Worm (Caenorhabditis elegans): ENCODE results near the gene T02G5.14.

T02G5.14 gene

ce11 chrII:7122661-7123418 is 38.7 kb downstream of the T02G5.14 start, which contains the start of gene F10E7.11 (continued):
- peak; percentile 24; the same call in 1 of the 2 replicates for TF ChIP-seq nhr-19 (GFP tag; conservative IDR thresholded peaks at IDR 0.05)
- no peak for TF ChIP-seq unc-130 (tag; optimal IDR thresholded peaks at IDR 0.05)
- TF ChIP-seq hlh-4 (tag; optimal IDR thresholded peaks at IDR 0.05), result no peak
- TF ChIP-seq efl-1 (optimal IDR thresholded peaks at IDR 0.05), result peak in 1 of 2 experiments; percentile 6
- peak in 1 of 2 experiments; percentile 82 for TF ChIP-seq efl-1 (GFP tag; optimal IDR thresholded peaks at IDR 0.05 in 1 of 2)
- TF ChIP-seq ztf-11 (tag; optimal IDR thresholded peaks at IDR 0.05), result no peak
- no peak for TF ChIP-seq ceh-8 (GFP tag; optimal IDR thresholded peaks at IDR 0.05)
- TF ChIP-seq dsc-1 (tag; optimal IDR thresholded peaks at IDR 0.05), result peak; percentile 38

DNA sequence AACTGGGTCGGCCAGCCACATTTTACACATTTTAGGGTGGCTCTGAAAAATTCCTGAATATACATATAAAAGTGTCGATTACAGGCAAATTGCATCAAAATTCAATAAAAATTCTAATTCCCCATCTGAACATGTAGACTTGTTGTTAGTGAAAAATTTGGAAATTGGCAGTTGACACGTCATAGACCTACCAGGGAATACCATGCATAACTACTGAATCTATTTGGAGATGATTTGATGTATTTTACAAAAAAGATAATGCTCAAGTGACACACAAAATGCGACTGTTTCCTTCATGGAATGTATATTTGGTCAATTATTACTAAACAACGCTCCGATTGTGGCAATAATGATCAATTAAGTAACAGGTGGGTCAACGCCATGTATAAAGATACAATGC is 42.3 kb downstream of the T02G5.14 start, which contains the start of gene F10E7.1:
Gene F10E7.1 (plus strand): TSS at position 301 of the 400 bp plus-strand sequence.
- TF ChIP-seq elt-2 (tag; optimal IDR thresholded peaks at IDR 0.05), result no peak
- no peak for TF ChIP-seq alr-1 (tag; optimal IDR thresholded peaks at IDR 0.05; ENCODE audit: borderline replicate concordance)
- TF ChIP-seq C04F5.9 (tag; optimal IDR thresholded peaks at IDR 0.05), result no peak
- TF ChIP-seq pag-3 (tag; optimal IDR thresholded peaks at IDR 0.05; ENCODE audit: borderline replicate concordance, insufficient read depth), result no peak
- TF ChIP-seq zip-4 (GFP tag; optimal IDR thresholded peaks at IDR 0.05), result no peak
- TF ChIP-seq fkh-10 (GFP tag; optimal IDR thresholded peaks at IDR 0.05), result no peak
- TF ChIP-seq irx-1 (tag; optimal IDR thresholded peaks at IDR 0.05), result no peak
- TF ChIP-seq zag-1 (tag; optimal IDR thresholded peaks at IDR 0.05), result no peak
- TF ChIP-seq C34B4.2 (tag; optimal IDR thresholded peaks at IDR 0.05), result no peak
- TF ChIP-seq unc-30 (tag; optimal IDR thresholded peaks at IDR 0.05), result no peak
- no peak for TF ChIP-seq swsn-7 (tag; optimal IDR thresholded peaks at IDR 0.05)
- no peak for TF ChIP-seq unc-98 (GFP tag; IDR thresholded peaks at IDR 0.05)
- TF ChIP-seq F16B12.6 (tag; optimal IDR thresholded peaks at IDR 0.05), result no peak
- TF ChIP-seq skn-1 (tag; optimal IDR thresholded peaks at IDR 0.05), result no peak
- no peak for TF ChIP-seq sup-37 (GFP tag; optimal IDR thresholded peaks at IDR 0.05)
- TF ChIP-seq C16A3.4 (tag; optimal IDR thresholded peaks at IDR 0.05), result no peak
- no peak for TF ChIP-seq nhr-84 (tag; optimal IDR thresholded peaks at IDR 0.05)

DNA sequence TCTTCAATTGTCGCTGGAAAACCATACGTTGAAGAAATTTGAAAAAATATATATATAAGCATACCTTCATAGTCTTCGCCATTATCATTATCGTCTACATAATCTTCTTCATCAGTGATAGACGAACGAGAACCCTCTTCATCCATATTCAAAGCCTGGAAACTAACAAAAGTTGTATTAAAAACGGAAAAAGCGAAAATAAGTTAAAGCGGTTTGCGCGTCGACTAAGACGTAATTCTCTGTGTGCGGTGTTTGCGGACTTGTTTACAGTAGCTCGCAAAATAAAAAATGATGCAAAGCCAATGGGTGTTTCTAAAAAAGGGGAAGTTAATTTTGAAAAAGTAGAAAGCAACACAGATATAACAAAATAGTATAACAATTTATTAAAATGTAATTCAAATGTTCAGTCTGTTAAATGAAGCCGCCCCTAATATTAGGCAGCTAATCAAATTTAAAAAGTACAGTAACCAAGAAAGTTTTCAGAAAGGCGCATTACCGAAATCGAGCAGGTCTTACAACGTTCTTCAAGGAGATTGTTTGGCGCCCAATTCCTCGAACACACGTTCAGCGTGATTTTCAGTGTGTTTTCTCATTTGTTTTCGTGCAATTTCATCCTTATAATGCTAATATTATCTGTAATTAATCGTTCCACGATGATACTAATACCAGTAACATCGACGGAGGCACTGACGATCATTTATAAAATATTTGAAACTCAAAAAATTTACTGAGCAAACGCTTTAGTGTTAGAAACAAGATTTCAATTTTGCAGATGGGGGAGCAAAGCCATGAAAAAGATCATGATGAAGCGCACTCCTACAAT is 48.0 kb downstream of the T02G5.14 start, which contains the start of the genes T07F8.4 and gld-3:
Gene T07F8.4 (minus strand): TSS at position 162 of the 823 bp plus-strand sequence.
Gene gld-3 (plus strand): TSS at position 773 of the 823 bp plus-strand sequence.
- TF ChIP-seq elt-2 (tag; optimal IDR thresholded peaks at IDR 0.05), result no peak
- TF ChIP-seq lsy-2 (tag; optimal IDR thresholded peaks at IDR 0.05), result peak; percentile 84 to 97
- no peak for TF ChIP-seq ceh-82 (tag; optimal IDR thresholded peaks at IDR 0.05)
- TF ChIP-seq nhr-20 (tag; optimal IDR thresholded peaks at IDR 0.05), result no peak
- peak; percentile 75 for TF ChIP-seq mep-1 (tag; optimal IDR thresholded peaks at IDR 0.05)
- TF ChIP-seq blmp-1 (tag; optimal IDR thresholded peaks at IDR 0.05), result peak; percentile 60
- peak; percentile 81 for TF ChIP-seq F16B12.6 (tag; optimal IDR thresholded peaks at IDR 0.05)
- no peak for TF ChIP-seq nhr-84 (tag; optimal IDR thresholded peaks at IDR 0.05)
- peak; percentile 44 to 62 for TF ChIP-seq lin-35 (GFP tag; optimal IDR thresholded peaks at IDR 0.05)
- TF ChIP-seq C16A3.4 (tag; optimal IDR thresholded peaks at IDR 0.05), result peak; percentile 47
- no peak for TF ChIP-seq zag-1 (tag; optimal IDR thresholded peaks at IDR 0.05)
- TF ChIP-seq efl-1 (optimal IDR thresholded peaks at IDR 0.05), result peak; percentile 39 to 43
- peak; percentile 50 to 55 for TF ChIP-seq efl-1 (GFP tag; optimal IDR thresholded peaks at IDR 0.05 in 1 of 2)
- no peak for TF ChIP-seq dsc-1 (tag; optimal IDR thresholded peaks at IDR 0.05)
- TF ChIP-seq dpl-1 (GFP tag; optimal IDR thresholded peaks at IDR 0.05), result peak; percentile 8 to 63 (median 29)
- no peak for TF ChIP-seq unc-130 (tag; optimal IDR thresholded peaks at IDR 0.05)
- no peak for TF ChIP-seq nhr-85 (tag)
- no peak for TF ChIP-seq hpl-2 (GFP tag; optimal IDR thresholded peaks at IDR 0.05)
- TF ChIP-seq unc-98 (GFP tag; IDR thresholded peaks at IDR 0.05), result no peak
- no peak for TF ChIP-seq sox-4 (tag; optimal IDR thresholded peaks at IDR 0.05)

Measured in whole organism, L1 larva.